Worm (Caenorhabditis elegans) whole organism, mixed stage, embryonic: Measurements from ENCODE around the gene mec-10.

ENCODE experiments used
- blmp-1 ChIP-seq: fragments of 150-350 bp; optimal IDR thresholded peaks from 2 replicates; lab custom pipeline; 2014; ENCODE audit warnings: missing biosample characterization, missing genetic modification characterization
- ceh-39 ChIP-seq: fragments of 150-350 bp; optimal IDR thresholded peaks from 2 replicates; lab custom pipeline; 2014; ENCODE audit warnings: missing biosample characterization, missing genetic modification characterization
- elt-1 ChIP-seq: sonication (generic microtip); optimal IDR thresholded peaks from 2 replicates; lab custom pipeline; 2017; ENCODE audit warnings: missing genetic modification characterization, mild to moderate bottlenecking, missing compliant biosample characterization, antibody characterized with exemption, moderate library complexity, borderline replicate concordance; ENCODE audit not compliant: insufficient read depth
- elt-3 ChIP-seq: fragments of 150-350 bp; optimal IDR thresholded peaks from 2 replicates; lab custom pipeline; 2014; ENCODE audit warnings: missing biosample characterization, missing genetic modification characterization
- lin-13 ChIP-seq: fragments of 150-350 bp; optimal IDR thresholded peaks from 2 replicates; lab custom pipeline; 2014; ENCODE audit warnings: missing biosample characterization, missing genetic modification characterization
- mab-5 ChIP-seq: fragments of 150-350 bp; optimal IDR thresholded peaks from 2 replicates; lab custom pipeline; 2014; ENCODE audit warnings: missing biosample characterization, missing genetic modification characterization
- nhr-12 ChIP-seq: fragments of 150-350 bp; optimal IDR thresholded peaks from 2 replicates; lab custom pipeline; 2014; ENCODE audit warnings: missing biosample characterization, missing genetic modification characterization
- pha-4 ChIP-seq: fragments of 150-350 bp; optimal IDR thresholded peaks from 2 replicates; lab custom pipeline; 2018; ENCODE audit warnings: missing biosample characterization, missing genetic modification reagents, missing genetic modification characterization
- snpc-4 ChIP-seq: fragments of 150-350 bp; optimal IDR thresholded peaks from 2 replicates; lab custom pipeline; 2014; ENCODE audit warnings: missing biosample characterization, missing genetic modification characterization
- sptf-1 ChIP-seq: sonication (generic microtip); optimal IDR thresholded peaks from 2 replicates; lab custom pipeline; 2017; ENCODE audit warnings: mild to moderate bottlenecking, missing genetic modification characterization, moderate library complexity, missing compliant biosample characterization
- unc-39 ChIP-seq: fragments of 150-350 bp; optimal IDR thresholded peaks from 2 replicates; lab custom pipeline; 2014; ENCODE audit warnings: missing biosample characterization, missing genetic modification characterization
- unc-62 ChIP-seq: fragments of 150-350 bp; optimal IDR thresholded peaks from 2 replicates; lab custom pipeline; 2014; ENCODE audit warnings: missing biosample characterization, missing genetic modification reagents, missing genetic modification characterization

DNA sequence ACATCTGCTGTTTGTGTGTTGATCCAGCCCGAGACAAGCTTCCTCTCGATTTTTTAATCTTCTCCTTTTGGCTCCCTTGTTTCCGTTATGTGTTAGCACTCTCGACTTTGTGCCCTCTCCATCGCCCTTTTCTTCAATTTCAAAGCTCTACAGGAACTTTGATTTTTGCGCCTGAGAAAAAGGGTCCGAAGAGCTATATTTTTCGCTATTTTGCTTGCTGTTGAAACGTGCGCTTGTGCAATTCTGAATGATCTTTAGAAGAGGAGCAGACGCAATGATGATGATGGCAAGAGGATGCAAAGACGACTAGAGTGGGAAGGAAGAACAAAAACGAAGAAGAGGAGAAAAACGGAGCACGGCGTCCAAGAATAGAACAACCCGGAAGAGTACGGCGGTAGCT is 11.6 kb upstream of the mec-10 start:
- no peak for TF ChIP-seq sptf-1 (tag; lab: Kevin White, UChicago)
- no peak for TF ChIP-seq ceh-39 (tag; lab: Kevin White, UChicago)
- TF ChIP-seq blmp-1 (tag; lab: Kevin White, UChicago): no peak
- TF ChIP-seq unc-39 (tag; lab: Kevin White, UChicago): no peak
- no peak for TF ChIP-seq mab-5
- TF ChIP-seq unc-62: no peak
- no peak for TF ChIP-seq nhr-12 (tag; lab: Kevin White, UChicago)
- no peak for TF ChIP-seq elt-1 (tag; lab: Kevin White, UChicago)
- no peak for TF ChIP-seq elt-3 (tag; lab: Kevin White, UChicago)
- TF ChIP-seq lin-13: no peak
- TF ChIP-seq snpc-4 (tag; lab: Kevin White, UChicago): no peak
- TF ChIP-seq pha-4 (tag; lab: Kevin White, UChicago): no peak
